Fruit fly (Drosophila melanogaster): Measurements from ENCODE around the gene Slimp.
A peak's percentile ranks its signal among the peaks of the same experiment; 100 is the strongest.

The Slimp gene

DNA sequence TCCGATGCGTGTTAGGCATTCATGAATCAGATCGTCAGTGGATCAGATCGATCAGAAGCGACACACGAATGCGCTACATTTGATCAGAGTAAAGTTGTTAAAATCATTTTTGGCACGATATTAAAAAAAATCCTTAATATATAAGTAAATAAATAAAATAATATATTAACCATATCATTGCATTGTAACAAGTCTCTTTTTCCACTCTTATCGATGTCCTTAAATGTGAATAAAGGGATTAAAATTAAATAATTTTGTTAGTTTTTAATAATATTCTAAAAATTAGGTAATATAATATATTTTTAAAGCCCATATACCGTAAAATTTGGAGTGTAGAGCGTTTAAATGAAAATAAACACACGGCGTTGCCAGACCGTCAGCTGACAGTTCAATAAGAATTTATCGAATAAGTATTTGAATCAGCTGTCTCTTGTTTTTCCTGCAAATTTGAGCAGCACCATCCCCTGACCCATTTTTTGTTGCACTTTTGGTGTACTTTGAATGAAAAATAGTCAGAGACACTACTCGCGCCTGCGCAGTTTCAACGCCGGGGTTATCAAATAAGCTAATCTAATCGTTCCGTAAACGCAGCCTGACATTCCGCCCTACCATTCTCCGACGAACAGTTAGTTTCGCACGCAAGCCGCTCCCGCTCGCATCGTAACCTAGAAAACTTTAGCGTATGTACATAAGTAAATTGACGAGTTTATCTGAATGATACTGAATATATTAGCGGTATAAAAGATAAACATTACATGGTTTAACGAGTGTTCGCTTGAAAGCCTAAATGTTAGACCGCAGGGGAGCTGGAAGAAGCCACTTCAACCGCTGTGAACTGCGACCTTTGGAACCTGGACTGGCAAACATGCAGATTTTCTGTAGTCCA lies 3.4 kb upstream of the Slimp start, which contains the start of the genes p38a and CG6178 (continued):
- TF ChIP-seq Dif (GFP tag; optimal IDR thresholded peaks at IDR 0.05; ENCODE audit: partially characterized antibody) = no peak

DNA sequence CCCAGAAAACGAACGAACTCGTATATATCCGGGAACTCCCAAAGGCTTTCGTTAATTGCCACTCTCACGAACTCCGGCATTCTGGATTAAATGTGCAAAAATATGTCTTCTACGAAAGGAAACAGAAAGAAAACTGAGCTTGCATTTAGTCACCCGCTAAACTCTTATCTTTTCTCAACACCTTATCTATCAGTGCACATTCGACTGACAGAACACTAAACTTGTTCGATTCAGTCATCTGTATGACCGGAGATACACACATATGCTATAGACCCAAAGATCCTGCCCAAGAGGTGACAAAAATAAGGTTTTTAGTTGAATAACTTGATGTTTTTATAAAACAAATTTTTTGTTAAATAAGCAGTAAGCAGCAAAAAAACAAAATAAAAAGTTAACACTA lies 1.3 kb upstream of the Slimp start, which contains the start of gene p38c:
p38c (minus strand) TSS at position 101 of the 400 bp plus-strand sequence.
- TF ChIP-seq Hnf4 (GFP tag; optimal IDR thresholded peaks at IDR 0.05) (no peak), Rel (GFP tag; optimal IDR thresholded peaks at IDR 0.05) (no peak), Rel (tag; optimal IDR thresholded peaks at IDR 0.05) (peak; percentile 55)

DNA sequence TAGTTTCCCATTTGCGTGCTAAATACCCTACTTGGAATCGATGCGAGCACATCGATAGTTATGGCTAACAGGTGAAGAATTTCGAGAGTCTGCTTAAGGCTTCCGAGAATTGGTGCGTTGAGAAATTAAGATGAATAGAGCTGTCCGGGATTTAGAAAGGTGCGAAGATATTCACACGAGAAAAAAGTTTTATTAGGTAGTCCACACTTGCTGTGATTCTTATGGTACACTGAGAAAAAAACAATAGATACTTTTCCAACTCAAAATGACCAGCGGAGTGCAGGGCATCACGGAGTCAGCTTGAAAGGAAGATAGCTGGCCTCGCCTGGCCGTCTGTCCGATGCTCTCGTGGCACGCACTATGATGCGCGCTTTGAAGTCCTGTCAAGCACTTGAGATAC lies 4.2 kb downstream of the Slimp start:
- TF ChIP-seq Mio (GFP tag; optimal IDR thresholded peaks at IDR 0.05) (no peak), jim (GFP tag; optimal IDR thresholded peaks at IDR 0.05) (no peak), ey (GFP tag; optimal IDR thresholded peaks at IDR 0.05) (peak; percentile 72), fru (GFP tag; optimal IDR thresholded peaks at IDR 0.05) (peak; percentile 73), brk (GFP tag; optimal IDR thresholded peaks at IDR 0.05) (no peak), h (GFP tag; optimal IDR thresholded peaks at IDR 0.05) (peak; percentile 73), CG32264 (GFP tag; optimal IDR thresholded peaks at IDR 0.05) (peak; percentile 0), Hr83 (GFP tag; optimal IDR thresholded peaks at IDR 0.05; ENCODE audit: poor library complexity, severe bottlenecking) (no peak), Rel (GFP tag; optimal IDR thresholded peaks at IDR 0.05) (no peak), Rel (tag; optimal IDR thresholded peaks at IDR 0.05) (no peak), foxo (GFP tag; optimal IDR thresholded peaks at IDR 0.05) (peak in 1 of 2 experiments; percentile 72), woc (GFP tag; optimal IDR thresholded peaks at IDR 0.05) (peak; percentile 72), Hr78 (GFP tag; optimal IDR thresholded peaks at IDR 0.05) (no peak), lola (GFP tag; optimal IDR thresholded peaks at IDR 0.05) (no peak), tai (GFP tag; optimal IDR thresholded peaks at IDR 0.05) (no peak), rgr (GFP tag; optimal IDR thresholded peaks at IDR 0.05) (peak; percentile 56), OdsH (GFP tag; optimal IDR thresholded peaks at IDR 0.05) (peak; percentile 49), sv (GFP tag; optimal IDR thresholded peaks at IDR 0.05) (no peak), Dfd (GFP tag; optimal IDR thresholded peaks at IDR 0.05) (no peak), dsf (GFP tag; optimal IDR thresholded peaks at IDR 0.05; ENCODE audit: borderline replicate concordance) (no peak), Abd-B (GFP tag; optimal IDR thresholded peaks at IDR 0.05) (no peak), Sp1 (GFP tag; optimal IDR thresholded peaks at IDR 0.05) (peak; percentile 61), Hnf4 (GFP tag; optimal IDR thresholded peaks at IDR 0.05) (peak; percentile 36), HLH106 (tag; optimal IDR thresholded peaks at IDR 0.05) (peak; percentile 62), dmrt93B (GFP tag; optimal IDR thresholded peaks at IDR 0.05) (peak; percentile 13), psq (GFP tag; optimal IDR thresholded peaks at IDR 0.05) (peak; percentile 45), br (GFP tag; optimal IDR thresholded peaks at IDR 0.05) (peak; percentile 66), Myc (optimal IDR thresholded peaks at IDR 0.05) (no peak), GATAd (GFP tag; optimal IDR thresholded peaks at IDR 0.05) (no peak), CrebA (GFP tag; optimal IDR thresholded peaks at IDR 0.05; ENCODE audit: borderline replicate concordance) (no peak), Jra (GFP tag; optimal IDR thresholded peaks at IDR 0.05) (peak; percentile 22)

DNA sequence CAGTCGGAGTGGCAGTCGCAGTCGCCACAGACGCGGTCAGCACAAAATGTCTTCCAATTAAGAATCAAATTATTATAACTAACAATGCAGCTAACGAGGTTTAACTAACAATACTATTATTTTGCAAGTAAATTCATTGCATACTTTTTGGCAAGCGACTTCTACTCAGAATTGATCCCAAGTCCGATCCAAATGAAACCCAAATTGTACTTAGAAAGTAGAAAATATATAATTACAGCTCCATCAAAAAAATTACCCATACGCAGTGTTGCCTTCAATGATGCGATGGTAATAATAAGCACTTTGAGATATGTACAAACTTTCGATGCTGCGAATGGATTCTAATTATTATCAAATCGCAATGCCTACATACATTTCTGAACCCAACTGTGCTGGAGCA lies 5.0 kb downstream of the Slimp start:
- TF ChIP-seq Sp1 (GFP tag; optimal IDR thresholded peaks at IDR 0.05) (peak; percentile 57), br (GFP tag; optimal IDR thresholded peaks at IDR 0.05) (peak; percentile 27), ey (GFP tag; optimal IDR thresholded peaks at IDR 0.05) (peak; percentile 31), h (GFP tag; optimal IDR thresholded peaks at IDR 0.05) (peak; percentile 33), Hr83 (GFP tag; optimal IDR thresholded peaks at IDR 0.05; ENCODE audit: poor library complexity, severe bottlenecking) (no peak), foxo (GFP tag; optimal IDR thresholded peaks at IDR 0.05) (peak in 1 of 2 experiments; percentile 55), Hnf4 (GFP tag; optimal IDR thresholded peaks at IDR 0.05) (peak; percentile 4), rgr (GFP tag; optimal IDR thresholded peaks at IDR 0.05) (peak; percentile 16), HLH106 (tag; optimal IDR thresholded peaks at IDR 0.05) (peak; percentile 15), woc (GFP tag; optimal IDR thresholded peaks at IDR 0.05) (peak; percentile 38), jim (GFP tag; optimal IDR thresholded peaks at IDR 0.05) (no peak), CG32264 (GFP tag; optimal IDR thresholded peaks at IDR 0.05) (no peak), Dfd (GFP tag; optimal IDR thresholded peaks at IDR 0.05) (no peak), OdsH (GFP tag; optimal IDR thresholded peaks at IDR 0.05) (peak; percentile 27)

Measured in whole organism, wandering third instar larva.